Worm (Caenorhabditis elegans): ENCODE results near the gene emb-4.

The emb-4 gene

ce11 chrV:18907519-18907918 is 12.7 kb upstream of the emb-4 start:
- TF ChIP-seq lsy-2 (tag; optimal IDR thresholded peaks at IDR 0.05) (no peak), mdl-1 (tag; optimal IDR thresholded peaks at IDR 0.05) (no peak), nhr-25 (tag; optimal IDR thresholded peaks at IDR 0.05) (peak; percentile 23), fos-1 (tag; optimal IDR thresholded peaks at IDR 0.05) (no peak)

ce11 chrV:18903472-18903871 is 8.7 kb upstream of the emb-4 start, which contains the start of gene mihp-2:
mihp-2 (plus strand) TSS chrV:18903772.
- TF ChIP-seq gmeb-1 (tag; optimal IDR thresholded peaks at IDR 0.05) (no peak), unc-62 (GFP tag; optimal IDR thresholded peaks at IDR 0.05) (no peak), sem-4 (tag; optimal IDR thresholded peaks at IDR 0.05) (no peak), mab-5 (tag; optimal IDR thresholded peaks at IDR 0.05) (no peak), C34F6.9 (tag; optimal IDR thresholded peaks at IDR 0.05) (no peak), lin-11 (tag; optimal IDR thresholded peaks at IDR 0.05) (no peak), snpc-4 (tag; optimal IDR thresholded peaks at IDR 0.05) (no peak), ztf-1 (GFP tag; conservative IDR thresholded peaks at IDR 0.05) (no peak), F13H6.1 (tag; optimal IDR thresholded peaks at IDR 0.05) (no peak), mbf-1 (tag; optimal IDR thresholded peaks at IDR 0.05) (no peak), nhr-25 (tag; optimal IDR thresholded peaks at IDR 0.05) (no peak), fos-1 (tag; optimal IDR thresholded peaks at IDR 0.05) (no peak), Y55F3AM.14 (GFP tag; optimal IDR thresholded peaks at IDR 0.05) (no peak), ztf-4 (tag; optimal IDR thresholded peaks at IDR 0.05) (no peak), aly-2 (tag; optimal IDR thresholded peaks at IDR 0.05) (no peak)

ce11 chrV:18901530-18901929 is 6.8 kb upstream of the emb-4 start:
- TF ChIP-seq F13H6.1 (tag; optimal IDR thresholded peaks at IDR 0.05) (peak; percentile 14), fos-1 (tag; optimal IDR thresholded peaks at IDR 0.05) (peak; percentile 22), nhr-77 (tag; optimal IDR thresholded peaks at IDR 0.05) (no peak), ama-1 (optimal IDR thresholded peaks at IDR 0.05) (no peak), gmeb-1 (tag; optimal IDR thresholded peaks at IDR 0.05) (peak; percentile 16), unc-55 (GFP tag; optimal IDR thresholded peaks at IDR 0.05) (peak; percentile 13), lsy-2 (tag; optimal IDR thresholded peaks at IDR 0.05) (no peak)

ce11 chrV:18900437-18900836 is 5.7 kb upstream of the emb-4 start, which contains the start of gene nhr-243:
nhr-243 (minus strand) TSS chrV:18900537.
- TF ChIP-seq nhr-10 (tag; optimal IDR thresholded peaks at IDR 0.05) = no peak
- no peak for TF ChIP-seq aly-2 (tag; optimal IDR thresholded peaks at IDR 0.05)
- no peak for TF ChIP-seq skn-1 (tag; optimal IDR thresholded peaks at IDR 0.05)

ce11 chrV:18873833-18874232 is 20.9 kb downstream of the emb-4 start, which contains the start of gene ceh-51:
ceh-51 (plus strand) TSS chrV:18874133.
- TF ChIP-seq crh-2 (tag; optimal IDR thresholded peaks at IDR 0.05) (no peak), nhr-23 (tag; optimal IDR thresholded peaks at IDR 0.05) (no peak), unc-62 (GFP tag; optimal IDR thresholded peaks at IDR 0.05) (no peak), F13H6.1 (tag; optimal IDR thresholded peaks at IDR 0.05) (no peak), unc-39 (tag; optimal IDR thresholded peaks at IDR 0.05) (no peak), R02D3.7 (tag; optimal IDR thresholded peaks at IDR 0.05) (no peak), Y55F3AM.14 (GFP tag; optimal IDR thresholded peaks at IDR 0.05) (no peak), mab-5 (tag; optimal IDR thresholded peaks at IDR 0.05) (no peak), blmp-1 (tag; optimal IDR thresholded peaks at IDR 0.05; ENCODE audit: insufficient read depth) (no peak), lsy-2 (tag; optimal IDR thresholded peaks at IDR 0.05) (no peak), nhr-21 (tag; optimal IDR thresholded peaks at IDR 0.05) (no peak), dmd-4 (tag; optimal IDR thresholded peaks at IDR 0.05) (no peak), unc-55 (GFP tag; optimal IDR thresholded peaks at IDR 0.05) (no peak), egl-27 (tag; optimal IDR thresholded peaks at IDR 0.05) (no peak), nhr-129 (tag; optimal IDR thresholded peaks at IDR 0.05) (no peak)

- TF ChIP-seq fos-1 (tag; optimal IDR thresholded peaks at IDR 0.05) (peak; percentile 56), unc-62 (GFP tag; optimal IDR thresholded peaks at IDR 0.05) (no peak)
These were observed 23.8 kb downstream of the emb-4 start for ce11 chrV:18870955-18871354.

- no peak for TF ChIP-seq unc-39 (tag; optimal IDR thresholded peaks at IDR 0.05)
- TF ChIP-seq snpc-4 (tag; optimal IDR thresholded peaks at IDR 0.05) = no peak
- TF ChIP-seq nhr-129 (tag; optimal IDR thresholded peaks at IDR 0.05) = peak; percentile 64
- no peak for TF ChIP-seq nhr-237 (tag; optimal IDR thresholded peaks at IDR 0.05)
- TF ChIP-seq nhr-21 (tag; optimal IDR thresholded peaks at IDR 0.05) = no peak
- no peak for TF ChIP-seq unc-62 (GFP tag; optimal IDR thresholded peaks at IDR 0.05)
- TF ChIP-seq nhr-12 (tag; optimal IDR thresholded peaks at IDR 0.05) = no peak
- TF ChIP-seq mbf-1 (tag; optimal IDR thresholded peaks at IDR 0.05) = no peak
- TF ChIP-seq nhr-77 (tag; optimal IDR thresholded peaks at IDR 0.05) = no peak
- TF ChIP-seq unc-55 (GFP tag; optimal IDR thresholded peaks at IDR 0.05) = peak; percentile 28
- TF ChIP-seq nhr-25 (tag; optimal IDR thresholded peaks at IDR 0.05) = no peak
- TF ChIP-seq ceh-16 (tag; optimal IDR thresholded peaks at IDR 0.05) = no peak
- TF ChIP-seq blmp-1 (tag; optimal IDR thresholded peaks at IDR 0.05; ENCODE audit: insufficient read depth) = no peak
- peak; percentile 28 for TF ChIP-seq gmeb-1 (tag; optimal IDR thresholded peaks at IDR 0.05)
- TF ChIP-seq F13H6.1 (tag; optimal IDR thresholded peaks at IDR 0.05) = no peak
- no peak for TF ChIP-seq sma-9 (GFP tag; optimal IDR thresholded peaks at IDR 0.05)
- no peak for TF ChIP-seq sma-9 (tag; optimal IDR thresholded peaks at IDR 0.05)
- no peak for TF ChIP-seq lin-39 (tag; optimal IDR thresholded peaks at IDR 0.05)
- peak; percentile 78 for TF ChIP-seq crh-2 (tag; optimal IDR thresholded peaks at IDR 0.05)
- TF ChIP-seq fos-1 (tag; optimal IDR thresholded peaks at IDR 0.05) = peak; percentile 65
- TF ChIP-seq ztf-11 (tag; optimal IDR thresholded peaks at IDR 0.05) = no peak
- TF ChIP-seq sem-4 (tag; optimal IDR thresholded peaks at IDR 0.05) = no peak
- peak; percentile 37 for TF ChIP-seq C34F6.9 (tag; optimal IDR thresholded peaks at IDR 0.05)
- peak in 1 of 2 experiments; percentile 42 for TF ChIP-seq lsy-2 (tag; optimal IDR thresholded peaks at IDR 0.05)
- TF ChIP-seq ztf-4 (tag; optimal IDR thresholded peaks at IDR 0.05) = no peak
These were observed 26.3 kb downstream of the emb-4 start for ce11 chrV:18868517-18868916.

All from whole organism, L2 larva.